Fruit fly (Drosophila melanogaster): ENCODE results near the gene tHMG1.
A peak's percentile ranks its signal among the peaks of the same experiment; 100 is the strongest.

tHMG1 gene

dm6 chr3R:22491088-22491879, at the start of gene tHMG1, which contains the start of gene CCT1:
Gene tHMG1 (plus strand): TSS chr3R:22491829.
Gene CCT1 (minus strand): TSS chr3R:22491439.
- TF ChIP-seq noc (tag; optimal IDR thresholded peaks at IDR 0.05): no peak

- TF ChIP-seq noc (tag; optimal IDR thresholded peaks at IDR 0.05): no peak
These were observed 45.1 kb upstream of the tHMG1 start, which contains the start of gene CG12499 for dm6 chr3R:22446493-22446892. Gene CG12499 (minus strand): TSS chr3R:22446587.

dm6 chr3R:22447195-22447873, 44.3 kb upstream of the tHMG1 start, which contains the start of gene CG34288:
Gene CG34288 (minus strand): TSS chr3R:22447263.
- TF ChIP-seq noc (tag; optimal IDR thresholded peaks at IDR 0.05): peak; percentile 35

- TF ChIP-seq noc (tag; optimal IDR thresholded peaks at IDR 0.05): peak; percentile 28
These were observed 43.8 kb upstream of the tHMG1 start, which contains the start of gene CG34376 for dm6 chr3R:22447874-22448254. Gene CG34376 (plus strand): TSS chr3R:22448099.

- TF ChIP-seq noc (tag; optimal IDR thresholded peaks at IDR 0.05): no peak
These were observed 41.7 kb upstream of the tHMG1 start for dm6 chr3R:22449871-22450424.

dm6 chr3R:22454397-22455334, 37.0 kb upstream of the tHMG1 start:
- no peak for TF ChIP-seq noc (tag; optimal IDR thresholded peaks at IDR 0.05)

- peak; percentile 24 for TF ChIP-seq noc (tag; optimal IDR thresholded peaks at IDR 0.05)
These were observed 36.2 kb upstream of the tHMG1 start for dm6 chr3R:22455335-22455985.

dm6 chr3R:22456007-22456406, 35.6 kb upstream of the tHMG1 start:
- no peak for TF ChIP-seq noc (tag; optimal IDR thresholded peaks at IDR 0.05)

dm6 chr3R:22461673-22462585, 29.7 kb upstream of the tHMG1 start, which contains the start of the genes Rpn7 and AP-2mu:
Gene Rpn7 (minus strand): TSS chr3R:22462054.
Gene AP-2mu (plus strand): TSS chr3R:22462455.
- TF ChIP-seq noc (tag; optimal IDR thresholded peaks at IDR 0.05): no peak

dm6 chr3R:22464611-22465113, 27.0 kb upstream of the tHMG1 start, which contains the start of gene CG7054:
Gene CG7054 (plus strand): TSS chr3R:22464985.
- peak; percentile 73 for TF ChIP-seq noc (tag; optimal IDR thresholded peaks at IDR 0.05)

dm6 chr3R:22465138-22465537, 26.5 kb upstream of the tHMG1 start:
- no peak for TF ChIP-seq noc (tag; optimal IDR thresholded peaks at IDR 0.05)

- no peak for TF ChIP-seq noc (tag; optimal IDR thresholded peaks at IDR 0.05)
These were observed 25.6 kb upstream of the tHMG1 start, which contains the start of gene Pebp1 for dm6 chr3R:22465984-22466530. Gene Pebp1 (plus strand): TSS chr3R:22466034.

dm6 chr3R:22467939-22468571, 23.6 kb upstream of the tHMG1 start, which contains the start of the genes CG5377 and Nrx-1:
Gene CG5377 (minus strand): TSS chr3R:22468157.
Gene Nrx-1 (plus strand): TSS chr3R:22468512.
- no peak for TF ChIP-seq noc (tag; optimal IDR thresholded peaks at IDR 0.05)

Data from whole organism, larva.